Fruit fly (Drosophila melanogaster) whole organism, prepupa: Measurements from ENCODE around the gene CG13088.

ENCODE experiments used
- Blimp-1 ChIP-seq: fragments of 200-800 bp; sonication (Bioruptor generic); optimal IDR thresholded peaks from 3 replicates; lab custom pipeline; 2017; ENCODE audit warnings: missing biosample characterization, missing genetic modification characterization, mild to moderate bottlenecking, moderate library complexity, missing genetic modification reagents
- CG10631 ChIP-seq: fragments of 200-800 bp; sonication (Bioruptor generic); optimal IDR thresholded peaks from 2 replicates; lab custom pipeline; 2016; ENCODE audit warnings: missing biosample characterization, missing genetic modification characterization
- CG10669 ChIP-seq: fragments of 200-800 bp; sonication (Bioruptor generic); optimal IDR thresholded peaks from 3 replicates; lab custom pipeline; 2018; ENCODE audit warnings: missing biosample characterization, mild to moderate bottlenecking, missing genetic modification characterization, moderate library complexity
- CG11294 ChIP-seq: fragments of 200-800 bp; sonication (Bioruptor generic); IDR thresholded peaks from 2 replicates; pipeline ENCODE4 v1.3.6; 2022; ENCODE audit warnings: missing biosample characterization, missing genetic modification characterization
- CG11902 ChIP-seq: fragments of 200-800 bp; sonication (Bioruptor generic); optimal IDR thresholded peaks from 3 replicates; lab custom pipeline; 2016; ENCODE audit warnings: missing biosample characterization, missing genetic modification characterization
- CG15336 ChIP-seq: fragments of 200-800 bp; sonication (Bioruptor generic); IDR thresholded peaks from 2 replicates; pipeline ENCODE4 v1.3.6; 2022; ENCODE audit warnings: missing biosample characterization, missing genetic modification characterization
- CG1621 ChIP-seq: fragments of 200-800 bp; sonication (Bioruptor generic); optimal IDR thresholded peaks from 3 replicates; lab custom pipeline; 2018; ENCODE audit warnings: missing biosample characterization, mild to moderate bottlenecking, missing genetic modification characterization
- CG16779 ChIP-seq: fragments of 200-800 bp; sonication (Bioruptor generic); optimal IDR thresholded peaks from 3 replicates; lab custom pipeline; 2017; ENCODE audit warnings: missing biosample characterization, mild to moderate bottlenecking, missing genetic modification characterization
- CG3032 ChIP-seq: fragments of 200-800 bp; optimal IDR thresholded peaks from 2 replicates; lab custom pipeline; 2019; ENCODE audit warnings: missing biosample characterization, mild to moderate bottlenecking, missing genetic modification characterization, moderate library complexity
- CG31627 ChIP-seq: fragments of 200-800 bp; sonication (Bioruptor generic); optimal IDR thresholded peaks from 3 replicates; lab custom pipeline; 2016; ENCODE audit warnings: missing biosample characterization, missing genetic modification characterization
- CG34406 ChIP-seq: fragments of 200-800 bp; sonication (Bioruptor generic); optimal IDR thresholded peaks from 3 replicates; lab custom pipeline; 2016; ENCODE audit warnings: missing biosample characterization, missing genetic modification characterization
- CG3919 ChIP-seq: fragments of 200-800 bp; sonication (Bioruptor generic); optimal IDR thresholded peaks from 3 replicates; lab custom pipeline; 2016; ENCODE audit warnings: missing biosample characterization, missing genetic modification characterization
- CG6163 ChIP-seq: fragments of 200-800 bp; sonication (Bioruptor generic); IDR thresholded peaks from 3 replicates; pipeline ENCODE4 v1.3.6; 2022; ENCODE audit warnings: missing biosample characterization, missing genetic modification characterization
- CG6276 ChIP-seq: fragments of 200-800 bp; sonication (Bioruptor generic); optimal IDR thresholded peaks from 2 replicates; lab custom pipeline; 2017; ENCODE audit warnings: missing biosample characterization, mild to moderate bottlenecking, missing genetic modification characterization
- CG6808 ChIP-seq: fragments of 200-800 bp; sonication (Bioruptor generic); optimal IDR thresholded peaks from 3 replicates; lab custom pipeline; 2017; ENCODE audit warnings: missing biosample characterization, missing genetic modification characterization, mild to moderate bottlenecking, moderate library complexity, missing genetic modification reagents
- CG6854 ChIP-seq: fragments of 200-800 bp; sonication (Bioruptor generic); optimal IDR thresholded peaks from 2 replicates; lab custom pipeline; 2017; ENCODE audit warnings: missing biosample characterization, mild to moderate bottlenecking, missing genetic modification characterization
- CG7368 ChIP-seq: fragments of 200-800 bp; sonication (Bioruptor generic); optimal IDR thresholded peaks from 3 replicates; lab custom pipeline; 2016; ENCODE audit warnings: missing biosample characterization, missing genetic modification characterization
- CG8119 ChIP-seq: fragments of 200-800 bp; sonication (Bioruptor generic); IDR thresholded peaks from 3 replicates; pipeline ENCODE4 v1.3.6; 2022; ENCODE audit warnings: missing biosample characterization, missing genetic modification characterization
- CG8319 ChIP-seq: fragments of 200-800 bp; sonication (Bioruptor generic); optimal IDR thresholded peaks from 3 replicates; lab custom pipeline; 2016; ENCODE audit warnings: missing biosample characterization, missing genetic modification characterization
- CG9139 ChIP-seq: fragments of 200-800 bp; sonication (Bioruptor generic); optimal IDR thresholded peaks from 3 replicates; lab custom pipeline; 2017; ENCODE audit warnings: missing biosample characterization, mild to moderate bottlenecking, missing genetic modification characterization
- Eip75B ChIP-seq: fragments of 200-800 bp; sonication (Bioruptor generic); optimal IDR thresholded peaks from 3 replicates; lab custom pipeline; 2016; ENCODE audit warnings: missing biosample characterization, missing genetic modification characterization
- Eip93F ChIP-seq: fragments of 200-800 bp; sonication (Bioruptor generic); optimal IDR thresholded peaks from 2 replicates; lab custom pipeline; 2016; ENCODE audit warnings: missing biosample characterization, mild to moderate bottlenecking, missing genetic modification characterization
- Ets21C ChIP-seq: fragments of 200-800 bp; sonication (Bioruptor generic); optimal IDR thresholded peaks from 3 replicates; lab custom pipeline; 2016; ENCODE audit warnings: missing biosample characterization, missing genetic modification characterization
- Ets96B ChIP-seq: fragments of 200-800 bp; optimal IDR thresholded peaks from 2 replicates; lab custom pipeline; 2019; ENCODE audit warnings: missing biosample characterization, mild to moderate bottlenecking, missing genetic modification characterization, moderate library complexity
- Gug ChIP-seq: fragments of 200-800 bp; sonication (Bioruptor generic); IDR thresholded peaks from 2 replicates; pipeline ENCODE4 v1.3.6; 2022; ENCODE audit warnings: missing biosample characterization, missing genetic modification characterization
- Hr38 ChIP-seq: sonication (Bioruptor generic); optimal IDR thresholded peaks from 2 replicates; lab custom pipeline; 2016; ENCODE audit warnings: missing biosample characterization, missing genetic modification characterization
- Hr4 ChIP-seq: fragments of 200-800 bp; sonication (Bioruptor generic); optimal IDR thresholded peaks from 3 replicates; lab custom pipeline; 2016; ENCODE audit warnings: missing biosample characterization, missing genetic modification characterization
- Lpt ChIP-seq: fragments of 200-800 bp; sonication (Bioruptor generic); optimal IDR thresholded peaks from 3 replicates; lab custom pipeline; 2016; ENCODE audit warnings: missing biosample characterization, missing genetic modification characterization
- Met ChIP-seq: fragments of 200-800 bp; sonication (Bioruptor generic); optimal IDR thresholded peaks from 3 replicates; lab custom pipeline; 2016; ENCODE audit warnings: missing biosample characterization, missing genetic modification characterization
- Smox ChIP-seq: fragments of 200-800 bp; sonication (Bioruptor generic); optimal IDR thresholded peaks from 3 replicates; lab custom pipeline; 2016; ENCODE audit warnings: missing biosample characterization, missing genetic modification characterization
- Sox102F ChIP-seq: fragments of 200-800 bp; sonication (Bioruptor generic); optimal IDR thresholded peaks from 2 replicates; lab custom pipeline; 2016; ENCODE audit warnings: missing biosample characterization, mild to moderate bottlenecking, missing genetic modification characterization
- Sox14 ChIP-seq: fragments of 200-800 bp; sonication (Bioruptor generic); optimal IDR thresholded peaks from 3 replicates; lab custom pipeline; 2016; ENCODE audit warnings: missing biosample characterization, missing genetic modification characterization
- Sox15 ChIP-seq: fragments of 200-800 bp; sonication (Bioruptor generic); optimal IDR thresholded peaks from 3 replicates; lab custom pipeline; 2016; ENCODE audit warnings: missing biosample characterization, missing genetic modification characterization
- achi ChIP-seq: fragments of 200-800 bp; sonication (Bioruptor generic); optimal IDR thresholded peaks from 3 replicates; lab custom pipeline; 2016; ENCODE audit warnings: missing biosample characterization, missing genetic modification characterization
- cyc ChIP-seq: fragments of 200-800 bp; sonication (Bioruptor generic); optimal IDR thresholded peaks from 3 replicates; lab custom pipeline; 2016; ENCODE audit warnings: missing biosample characterization, missing genetic modification characterization
- dac ChIP-seq: fragments of 200-800 bp; sonication (Bioruptor generic); optimal IDR thresholded peaks from 2 replicates; lab custom pipeline; 2017; ENCODE audit warnings: missing biosample characterization, mild to moderate bottlenecking, missing genetic modification characterization
- dsx ChIP-seq: fragments of 200-800 bp; optimal IDR thresholded peaks from 3 replicates; lab custom pipeline; 2019; ENCODE audit warnings: missing biosample characterization, mild to moderate bottlenecking, missing genetic modification characterization, moderate library complexity; ENCODE audit not compliant: poor library complexity, severe bottlenecking
- eg ChIP-seq: fragments of 200-800 bp; sonication (Bioruptor generic); IDR thresholded peaks from 3 replicates; pipeline ENCODE4 v1.3.6; 2022; ENCODE audit warnings: missing biosample characterization, missing genetic modification characterization
- fd59A ChIP-seq: fragments of 200-800 bp; sonication (Bioruptor generic); optimal IDR thresholded peaks from 2 replicates; lab custom pipeline; 2017; ENCODE audit warnings: missing biosample characterization, mild to moderate bottlenecking, missing genetic modification characterization, missing genetic modification reagents
- fd85E ChIP-seq: fragments of 200-800 bp; sonication (Bioruptor generic); optimal IDR thresholded peaks from 3 replicates; lab custom pipeline; 2016; ENCODE audit warnings: missing biosample characterization, missing genetic modification characterization
- fkh ChIP-seq: fragments of 200-800 bp; sonication (Bioruptor generic); optimal IDR thresholded peaks from 3 replicates; lab custom pipeline; 2017; ENCODE audit warnings: missing biosample characterization, mild to moderate bottlenecking, missing genetic modification characterization, moderate library complexity
- lz ChIP-seq: fragments of 200-800 bp; sonication (Bioruptor generic); optimal IDR thresholded peaks from 3 replicates; lab custom pipeline; 2016; ENCODE audit warnings: missing biosample characterization, missing genetic modification characterization
- pdm3 ChIP-seq: fragments of 200-800 bp; sonication (Bioruptor generic); optimal IDR thresholded peaks from 3 replicates; lab custom pipeline; 2016; ENCODE audit warnings: missing biosample characterization, missing genetic modification characterization
- salr ChIP-seq, 2 experiments: fragments of 200-800 bp; sonication (Bioruptor generic); optimal IDR thresholded peaks; 3 replicates each; lab custom pipeline; 2016 to 2018; ENCODE audit warnings: missing biosample characterization in 2 of 2, missing genetic modification characterization in 2 of 2, mild to moderate bottlenecking in 1 of 2
- ss ChIP-seq, 2 experiments: fragments of 200-800 bp; sonication (Bioruptor generic); optimal IDR thresholded peaks; 2 replicates in 1 of 2; 3 replicates in 1 of 2; lab custom pipeline; 2017 to 2018; ENCODE audit warnings: mild to moderate bottlenecking in 2 of 2, missing biosample characterization in 2 of 2, missing genetic modification characterization in 2 of 2, moderate library complexity in 1 of 2
- svp ChIP-seq: fragments of 200-800 bp; sonication (Bioruptor generic); peaks from one replicate; lab custom pipeline; 2016; ENCODE audit warnings: missing biosample characterization, missing genetic modification characterization

The CG13088 gene

dm6 chr2L:8461782-8462453 lies 26.9 kb upstream of the CG13088 start (continued):
- no peak for TF ChIP-seq CG8119 (GFP tag; lab: Robert Waterston, UW)
- TF ChIP-seq CG11294 (GFP tag; lab: Robert Waterston, UW): no peak
- TF ChIP-seq Eip75B (GFP tag; lab: Kevin White, UChicago): no peak
- TF ChIP-seq CG31627 (GFP tag; lab: Kevin White, UChicago): no peak
- no peak for TF ChIP-seq CG1621
- no peak for TF ChIP-seq eg (GFP tag; lab: Robert Waterston, UW)
- TF ChIP-seq lz (GFP tag; lab: Kevin White, UChicago): peak; percentile 22
- peak; percentile 6 for TF ChIP-seq Ets96B (tag; lab: Kevin White, UChicago)
- no peak for TF ChIP-seq fd59A (GFP tag; lab: Kevin White, UChicago)
- no peak for TF ChIP-seq CG9139 (GFP tag; lab: Kevin White, UChicago)
- TF ChIP-seq CG6854 (GFP tag; lab: Kevin White, UChicago): no peak
- TF ChIP-seq Sox102F (GFP tag; lab: Kevin White, UChicago): peak; percentile 8
- TF ChIP-seq Ets21C: no peak
- TF ChIP-seq dsx: peak; percentile 35
- no peak for TF ChIP-seq Smox
- no peak for TF ChIP-seq Sox15 (GFP tag; lab: Kevin White, UChicago)
- TF ChIP-seq svp: peak; percentile 38
- TF ChIP-seq Blimp-1: no peak
- TF ChIP-seq Hr4 (GFP tag; lab: Kevin White, UChicago): peak; percentile 28
- TF ChIP-seq CG15336: no peak
- no peak for TF ChIP-seq CG10631 (GFP tag; lab: Kevin White, UChicago)
- no peak for TF ChIP-seq CG6276 (GFP tag; lab: Kevin White, UChicago)
- no peak for TF ChIP-seq CG6163 (GFP tag; lab: Robert Waterston, UW)
- peak; percentile 65 for TF ChIP-seq fkh (GFP tag; lab: Kevin White, UChicago)
- TF ChIP-seq achi: peak; percentile 24
- TF ChIP-seq cyc (GFP tag; lab: Kevin White, UChicago): no peak
- TF ChIP-seq CG10669 (GFP tag; lab: Kevin White, UChicago): peak; percentile 30
- TF ChIP-seq CG34406: no peak
- no peak for TF ChIP-seq dac (GFP tag; lab: Kevin White, UChicago)
- TF ChIP-seq Gug (GFP tag; lab: Robert Waterston, UW): no peak
- TF ChIP-seq CG3032 (tag; lab: Kevin White, UChicago): no peak
- TF ChIP-seq pdm3: peak; percentile 17
- no peak for TF ChIP-seq CG16779 (tag; lab: Kevin White, UChicago)
- no peak for TF ChIP-seq Hr38 (GFP tag; lab: Kevin White, UChicago)
- TF ChIP-seq Met: peak; percentile 14
- TF ChIP-seq CG7368 (GFP tag; lab: Kevin White, UChicago): no peak
- no peak for TF ChIP-seq Lpt (GFP tag; lab: Kevin White, UChicago)
- TF ChIP-seq salr (GFP tag; optimal IDR thresholded peaks at IDR 0.05; lab: Kevin White, UChicago): no peak
- TF ChIP-seq CG3919 (GFP tag; lab: Kevin White, UChicago): peak; percentile 4
- TF ChIP-seq, all 60 proteins: peak for 21

- peak; percentile 30 for TF ChIP-seq CG8319 (GFP tag; lab: Kevin White, UChicago)
- TF ChIP-seq CG6854 (GFP tag; lab: Kevin White, UChicago): no peak
- peak; percentile 45 for TF ChIP-seq CG6808 (GFP tag; lab: Kevin White, UChicago)
- peak; percentile 7 for TF ChIP-seq fd85E (GFP tag; lab: Kevin White, UChicago)
- TF ChIP-seq CG1621: peak; percentile 48
- no peak for TF ChIP-seq CG6276 (GFP tag; lab: Kevin White, UChicago)
- TF ChIP-seq CG31627 (GFP tag; lab: Kevin White, UChicago): peak; percentile 77
- peak; percentile 20 for TF ChIP-seq Eip93F (GFP tag; lab: Kevin White, UChicago)
- TF ChIP-seq ss (GFP tag; optimal IDR thresholded peaks at IDR 0.05; lab: Kevin White, UChicago): peak; percentile 37 to 51
- peak; percentile 2 to 35 for TF ChIP-seq salr (GFP tag; optimal IDR thresholded peaks at IDR 0.05; lab: Kevin White, UChicago)
- TF ChIP-seq CG11902: peak; percentile 48
- TF ChIP-seq CG15336: 0 out of 2 replicates have a peak, but pooled peaks have one; percentile 26
- TF ChIP-seq Ets21C: peak; percentile 63
- peak; percentile 69 for TF ChIP-seq Sox14 (GFP tag; lab: Kevin White, UChicago)
- TF ChIP-seq Eip75B (GFP tag; lab: Kevin White, UChicago): peak; percentile 76
- peak; percentile 67 for TF ChIP-seq pdm3
- TF ChIP-seq CG11294 (GFP tag; lab: Robert Waterston, UW): no peak
- TF ChIP-seq Hr4 (GFP tag; lab: Kevin White, UChicago): peak; percentile 58
- 0 out of 3 replicates have a peak, but pooled peaks have one; percentile 46 for TF ChIP-seq CG8119 (GFP tag; lab: Robert Waterston, UW)
- TF ChIP-seq fkh (GFP tag; lab: Kevin White, UChicago): peak; percentile 6
- TF ChIP-seq CG3919 (GFP tag; lab: Kevin White, UChicago): peak; percentile 77
- TF ChIP-seq Sox102F (GFP tag; lab: Kevin White, UChicago): peak; percentile 71
These were observed 25.4 kb upstream of the CG13088 start, which contains the start of gene Agpat2 for dm6 chr2L:8463144-8464106. TSS of gene Agpat2 (minus strand) at chr2L:8463994.
